Fruit fly (Drosophila melanogaster) Kc167 (cell line): Measurements from ENCODE around the gene CG10068.

Experiments
- Myc ChIP-seq: fragments of >200 bp; optimal IDR thresholded peaks from 2 replicates; lab custom pipeline; 2017; ENCODE audit warnings: missing external identifiers
- Sin3A ChIP-seq: fragments of >200 bp; optimal IDR thresholded peaks from 2 replicates; lab custom pipeline; 2018; ENCODE audit warnings: missing external identifiers
- h ChIP-seq: fragments of >200 bp; optimal IDR thresholded peaks from 3 replicates; lab custom pipeline; 2018; ENCODE audit warnings: missing external identifiers
- psq ChIP-seq: fragments of >200 bp; optimal IDR thresholded peaks from 2 replicates; lab custom pipeline; 2017; ENCODE audit warnings: missing external identifiers
- ttk ChIP-seq: sonication (Bioruptor generic); optimal IDR thresholded peaks from 2 replicates; lab custom pipeline; 2017; ENCODE audit warnings: missing external identifiers

dm6 chr3R:7127966-7128365, at the start of gene CG10068:
- no peak for TF ChIP-seq ttk (lab: Kevin White, UChicago)
- TF ChIP-seq Myc (lab: Kevin White, UChicago) = no peak
- no peak for TF ChIP-seq psq
- TF ChIP-seq Sin3A (lab: Kevin White, UChicago) = no peak
- TF ChIP-seq h = no peak
